Worm (Caenorhabditis elegans) whole organism, L2 larva: ENCODE results near the gene mab-7.

Experiments used
- C34F6.9 ChIP-seq: fragments of 150-350 bp; optimal IDR thresholded peaks from 2 replicates; lab custom pipeline; 2014; ENCODE audit warnings: missing biosample characterization, missing genetic modification characterization
- R02D3.7 ChIP-seq: fragments of 150-350 bp; optimal IDR thresholded peaks from 2 replicates; lab custom pipeline; 2014; ENCODE audit warnings: missing biosample characterization, missing genetic modification characterization
- Y55F3AM.14 ChIP-seq: fragments of 200-800 bp; sonication (Bioruptor generic); optimal IDR thresholded peaks from 2 replicates; lab custom pipeline; 2018; ENCODE audit warnings: mild to moderate bottlenecking, missing genetic modification characterization, missing compliant biosample characterization
- alr-1 ChIP-seq: fragments of 150-350 bp; optimal IDR thresholded peaks from 2 replicates; lab custom pipeline; 2014; ENCODE audit warnings: missing biosample characterization, missing genetic modification characterization
- blmp-1 ChIP-seq: sonication (generic microtip); optimal IDR thresholded peaks from 2 replicates; lab custom pipeline; 2017; ENCODE audit warnings: missing genetic modification characterization, mild to moderate bottlenecking, missing compliant biosample characterization, antibody characterized with exemption, moderate library complexity; ENCODE audit not compliant: insufficient read depth
- ceh-16 ChIP-seq: fragments of 150-350 bp; optimal IDR thresholded peaks from 2 replicates; lab custom pipeline; 2014; ENCODE audit warnings: missing biosample characterization, missing genetic modification characterization
- ceh-82 ChIP-seq: fragments of 150-350 bp; optimal IDR thresholded peaks from 2 replicates; lab custom pipeline; 2014; ENCODE audit warnings: missing biosample characterization, missing genetic modification characterization
- crh-2 ChIP-seq: sonication (generic microtip); optimal IDR thresholded peaks from 2 replicates; lab custom pipeline; 2017; ENCODE audit warnings: missing biosample characterization, missing genetic modification characterization
- dmd-4 ChIP-seq: sonication (generic microtip); optimal IDR thresholded peaks from 2 replicates; lab custom pipeline; 2017; ENCODE audit warnings: missing biosample characterization, missing genetic modification characterization
- elt-1 ChIP-seq: fragments of 150-350 bp; optimal IDR thresholded peaks from 2 replicates; lab custom pipeline; 2014; ENCODE audit warnings: missing biosample characterization, missing genetic modification characterization
- fos-1 ChIP-seq: fragments of 150-350 bp; optimal IDR thresholded peaks from 2 replicates; lab custom pipeline; 2014; ENCODE audit warnings: missing biosample characterization, missing genetic modification characterization
- gmeb-1 ChIP-seq: fragments of 150-350 bp; optimal IDR thresholded peaks from 2 replicates; lab custom pipeline; 2014; ENCODE audit warnings: missing biosample characterization, missing genetic modification characterization
- lin-11 ChIP-seq: fragments of 150-350 bp; sonication (generic microtip); optimal IDR thresholded peaks from 2 replicates; lab custom pipeline; 2014; ENCODE audit warnings: missing biosample characterization, missing genetic modification characterization, inconsistent platforms, mixed read lengths
- lin-13 ChIP-seq: fragments of 150-350 bp; optimal IDR thresholded peaks from 2 replicates; lab custom pipeline; 2014; ENCODE audit warnings: missing biosample characterization, missing genetic modification reagents, missing genetic modification characterization
- lin-39 ChIP-seq: fragments of 150-350 bp; optimal IDR thresholded peaks from 2 replicates; lab custom pipeline; 2014; ENCODE audit warnings: missing biosample characterization, missing genetic modification reagents, missing genetic modification characterization
- mab-5 ChIP-seq: fragments of 150-350 bp; optimal IDR thresholded peaks from 2 replicates; lab custom pipeline; 2014; ENCODE audit warnings: missing biosample characterization, missing genetic modification characterization
- mbf-1 ChIP-seq: sonication (generic microtip); optimal IDR thresholded peaks from 2 replicates; lab custom pipeline; 2017; ENCODE audit warnings: missing biosample characterization, missing genetic modification characterization
- mdl-1 ChIP-seq, 2 experiments: fragments of 150-350 bp in 1 of 2; sonication (generic microtip) in 1 of 2; optimal IDR thresholded peaks; 2 replicates each; lab custom pipeline; 2017; ENCODE audit warnings: missing biosample characterization in 2 of 2, missing genetic modification characterization in 2 of 2
- nhr-10 ChIP-seq: sonication (generic microtip); optimal IDR thresholded peaks from 2 replicates; lab custom pipeline; 2017; ENCODE audit warnings: missing biosample characterization, missing genetic modification characterization
- nhr-129 ChIP-seq: fragments of 150-350 bp; optimal IDR thresholded peaks from 2 replicates; lab custom pipeline; 2014; ENCODE audit warnings: missing biosample characterization, missing genetic modification characterization
- nhr-23 ChIP-seq: fragments of 150-350 bp; optimal IDR thresholded peaks from 2 replicates; lab custom pipeline; 2014; ENCODE audit warnings: missing biosample characterization, missing genetic modification reagents, missing genetic modification characterization
- nhr-25 ChIP-seq: fragments of 150-350 bp; sonication (generic microtip); optimal IDR thresholded peaks from 3 replicates; lab custom pipeline; 2014; ENCODE audit warnings: missing biosample characterization, missing genetic modification characterization
- peb-1 ChIP-seq: fragments of 150-350 bp; optimal IDR thresholded peaks from 2 replicates; lab custom pipeline; 2014; ENCODE audit warnings: missing biosample characterization, missing genetic modification characterization
- skn-1 ChIP-seq: sonication (generic microtip); optimal IDR thresholded peaks from 2 replicates; lab custom pipeline; 2017; ENCODE audit warnings: missing biosample characterization, missing genetic modification characterization
- sma-3 ChIP-seq: sonication (generic microtip); optimal IDR thresholded peaks from 2 replicates; lab custom pipeline; 2016; ENCODE audit warnings: missing genetic modification reagents, missing genetic modification characterization, missing compliant biosample characterization
- sma-9 ChIP-seq, 2 experiments: fragments of 150-350 bp in 1 of 2; sonication (generic microtip) in 1 of 2; optimal IDR thresholded peaks; 2 replicates each; lab custom pipeline; 2014 to 2016; ENCODE audit warnings: missing genetic modification characterization in 2 of 2, mild to moderate bottlenecking in 1 of 2, missing biosample characterization in 1 of 2, missing compliant biosample characterization in 1 of 2, missing genetic modification reagents in 1 of 2, moderate library complexity in 1 of 2
- unc-39 ChIP-seq: fragments of 150-350 bp; optimal IDR thresholded peaks from 2 replicates; lab custom pipeline; 2014; ENCODE audit warnings: missing biosample characterization, missing genetic modification characterization
- unc-55 ChIP-seq: fragments of 150-350 bp; sonication (generic microtip); optimal IDR thresholded peaks from 3 replicates; lab custom pipeline; 2014; ENCODE audit warnings: missing biosample characterization, missing genetic modification reagents, missing genetic modification characterization
- unc-62 ChIP-seq: fragments of 150-350 bp; optimal IDR thresholded peaks from 2 replicates; lab custom pipeline; 2014; ENCODE audit warnings: missing biosample characterization, missing genetic modification reagents, missing genetic modification characterization
- ztf-11 ChIP-seq: sonication (generic microtip); optimal IDR thresholded peaks from 2 replicates; lab custom pipeline; 2017; ENCODE audit warnings: missing biosample characterization, missing genetic modification characterization
- ztf-4 ChIP-seq: fragments of 150-350 bp; optimal IDR thresholded peaks from 2 replicates; lab custom pipeline; 2014; ENCODE audit warnings: missing biosample characterization, missing genetic modification characterization

mab-7 gene

DNA sequence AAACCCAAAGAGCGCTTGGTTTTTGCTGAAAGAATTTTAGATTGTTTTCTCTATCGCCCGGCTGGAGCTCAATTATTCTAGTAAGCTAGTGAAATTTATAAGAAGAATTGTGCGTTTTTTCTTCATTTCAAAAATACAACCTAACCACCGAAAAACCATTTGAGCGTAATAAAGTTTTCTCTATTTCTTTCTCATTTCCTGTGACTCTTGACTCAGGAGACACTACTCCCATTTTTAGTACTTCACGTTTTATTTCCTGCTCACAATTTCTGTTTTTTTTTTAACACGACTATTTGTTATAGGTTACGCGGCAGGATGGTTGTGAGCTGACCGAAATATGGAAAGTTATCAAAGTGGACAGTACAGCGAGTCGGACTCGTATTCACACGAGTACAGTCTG, 15.1 kb upstream of the mab-7 start, which contains the start of gene F35H12.6:
F35H12.6 (plus strand) TSS at position 301 of the 400 bp plus-strand sequence.
- no peak for TF ChIP-seq skn-1 (tag; lab: Kevin White, UChicago)
- no peak for TF ChIP-seq mbf-1 (tag; lab: Kevin White, UChicago)

ce11 chrX:912564-912963, 14.7 kb upstream of the mab-7 start:
- TF ChIP-seq mab-5 (tag; lab: Kevin White, UChicago) (no peak), nhr-129 (tag; lab: Kevin White, UChicago) (no peak), blmp-1 (tag; lab: Kevin White, UChicago) (no peak), ztf-11 (tag; lab: Kevin White, UChicago) (no peak), unc-39 (tag; lab: Kevin White, UChicago) (no peak), ztf-4 (tag; lab: Kevin White, UChicago) (no peak), nhr-23 (tag; lab: Kevin White, UChicago) (no peak), elt-1 (tag; lab: Kevin White, UChicago) (no peak), sma-3 (GFP tag; lab: Kevin White, UChicago) (no peak), gmeb-1 (tag; lab: Kevin White, UChicago) (no peak), R02D3.7 (tag; lab: Kevin White, UChicago) (no peak)

ce11 chrX:910337-910736, 12.5 kb upstream of the mab-7 start:
- TF ChIP-seq sma-9 (GFP tag; optimal IDR thresholded peaks at IDR 0.05; lab: Kevin White, UChicago) (peak; percentile 1), sma-9 (tag; optimal IDR thresholded peaks at IDR 0.05; lab: Kevin White, UChicago) (no peak), crh-2 (tag; lab: Kevin White, UChicago) (peak; percentile 2), alr-1 (no peak), C34F6.9 (tag; lab: Kevin White, UChicago) (peak; percentile 42), nhr-25 (tag; lab: Kevin White, UChicago) (no peak), unc-62 (GFP tag; lab: Kevin White, UChicago) (no peak), unc-55 (peak; percentile 48), lin-11 (tag; lab: Kevin White, UChicago) (peak; percentile 46), sma-3 (GFP tag; lab: Kevin White, UChicago) (no peak), nhr-10 (tag; lab: Kevin White, UChicago) (no peak), Y55F3AM.14 (GFP tag; lab: Kevin White, UChicago) (no peak), dmd-4 (no peak), mbf-1 (tag; lab: Kevin White, UChicago) (no peak), skn-1 (tag; lab: Kevin White, UChicago) (no peak), mdl-1 (tag; optimal IDR thresholded peaks at IDR 0.05; lab: Kevin White, UChicago) (no peak)

- no peak for TF ChIP-seq lin-39 (tag; lab: Kevin White, UChicago)
- TF ChIP-seq mab-5 (tag; lab: Kevin White, UChicago): no peak
- no peak for TF ChIP-seq nhr-129 (tag; lab: Kevin White, UChicago)
- TF ChIP-seq, all 48 proteins: peak for 0
These were observed 4.7 kb upstream of the mab-7 start, which contains the start of gene ZC13.10 for ce11 chrX:902512-902911. Gene ZC13.10 (minus strand): TSS chrX:902612.

- TF ChIP-seq peb-1 (tag; lab: Kevin White, UChicago): no peak
- no peak for TF ChIP-seq unc-62 (GFP tag; lab: Kevin White, UChicago)
- TF ChIP-seq skn-1 (tag; lab: Kevin White, UChicago): no peak
- no peak for TF ChIP-seq lin-13 (GFP tag; lab: Kevin White, UChicago)
- TF ChIP-seq ceh-82: no peak
These were observed 9.6 kb downstream of the mab-7 start, which contains the start of gene mam-1 for ce11 chrX:888294-888693. Gene mam-1 (minus strand): TSS chrX:888394.

DNA sequence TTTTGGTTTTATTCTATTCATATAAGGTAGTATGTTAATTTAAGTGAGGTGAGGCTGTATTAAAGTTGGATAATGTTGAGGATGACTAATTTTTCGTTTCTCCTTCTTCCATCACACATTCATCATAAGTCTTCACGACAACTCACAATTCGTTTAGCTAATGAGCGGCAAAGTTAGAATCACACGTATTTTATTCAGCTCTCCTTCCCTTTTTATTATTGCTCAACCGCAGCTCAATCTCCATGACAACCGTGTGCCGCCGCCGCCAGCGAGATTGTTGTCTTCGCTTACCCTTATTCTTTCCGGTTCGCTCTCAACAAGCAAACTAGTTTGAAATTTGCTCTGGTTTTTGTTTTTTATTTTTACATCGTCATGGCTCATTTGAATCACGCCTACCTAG, 17.5 kb downstream of the mab-7 start, which contains the start of gene ZC13.2:
ZC13.2 (plus strand) TSS at position 301 of the 400 bp plus-strand sequence.
- TF ChIP-seq lin-11 (tag; lab: Kevin White, UChicago): peak; percentile 31
- no peak for TF ChIP-seq peb-1 (tag; lab: Kevin White, UChicago)
- no peak for TF ChIP-seq gmeb-1 (tag; lab: Kevin White, UChicago)
- no peak for TF ChIP-seq ceh-16 (tag; lab: Kevin White, UChicago)
- no peak for TF ChIP-seq fos-1 (tag; lab: Kevin White, UChicago)
- TF ChIP-seq unc-62 (GFP tag; lab: Kevin White, UChicago): no peak
- TF ChIP-seq lin-13 (GFP tag; lab: Kevin White, UChicago): no peak
